Fruit fly (Drosophila melanogaster): ENCODE results near the gene C3G.

The C3G gene

DNA sequence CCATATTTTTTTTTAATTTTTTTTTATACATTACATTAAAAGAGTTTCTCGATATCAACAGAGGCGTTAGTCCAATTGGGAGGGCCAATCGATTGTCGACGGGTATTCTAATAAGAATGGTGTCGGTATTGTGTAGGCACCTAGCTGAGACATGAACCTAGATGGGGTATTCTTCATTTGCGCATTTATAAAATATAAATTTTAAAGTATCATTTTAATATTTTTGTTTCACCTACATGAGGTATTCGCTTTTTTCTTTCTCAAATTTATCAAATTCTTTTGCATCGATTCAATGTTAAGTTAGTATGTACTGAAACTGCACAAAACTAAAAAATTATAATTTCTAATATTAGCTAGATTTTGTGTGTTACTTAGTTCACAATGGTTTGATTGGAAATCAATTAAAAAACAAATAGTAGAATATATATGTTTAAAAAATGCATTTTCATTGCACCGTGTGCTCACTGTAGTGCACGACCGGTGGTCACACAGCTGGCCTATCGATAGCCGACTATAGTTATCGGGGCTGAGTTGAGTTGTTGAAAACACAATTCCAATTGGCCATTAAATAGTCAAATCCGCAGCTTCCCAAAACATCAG lies 40.5 kb upstream of the C3G start, which contains the start of the genes CG14435 and Tmf (continued):
- 0 out of 3 replicates have a peak, but pooled peaks have one; percentile 23 for TF ChIP-seq CG14860 (GFP tag; IDR thresholded peaks at IDR 0.05; ENCODE audit: partially characterized antibody)
- peak; percentile 87 for TF ChIP-seq phol (tag; optimal IDR thresholded peaks at IDR 0.05)
- TF ChIP-seq dm (GFP tag; optimal IDR thresholded peaks at IDR 0.05), result peak; percentile 33
- no peak for TF ChIP-seq Stat92E (GFP tag; optimal IDR thresholded peaks at IDR 0.05)
- TF ChIP-seq salm (tag; optimal IDR thresholded peaks at IDR 0.05), result peak; percentile 56
- TF ChIP-seq Adf1 (GFP tag; IDR thresholded peaks at IDR 0.05), result no peak; the same call in 1 of the 2 replicates
- TF ChIP-seq CG34376 (GFP tag; optimal IDR thresholded peaks at IDR 0.05), result peak; percentile 60
- peak; percentile 85 for TF ChIP-seq ase (GFP tag; IDR thresholded peaks at IDR 0.05)
- TF ChIP-seq maf-S (GFP tag; optimal IDR thresholded peaks at IDR 0.05), result no peak
- TF ChIP-seq Awh (GFP tag; IDR thresholded peaks at IDR 0.05), result peak; percentile 60; the same call in 1 of the 2 replicates
- TF ChIP-seq Antp (GFP tag; optimal IDR thresholded peaks at IDR 0.05), result peak; percentile 28
- TF ChIP-seq emc (GFP tag; optimal IDR thresholded peaks at IDR 0.05), result no peak
- TF ChIP-seq usp (GFP tag; optimal IDR thresholded peaks at IDR 0.05), result no peak
- 0 out of 2 replicates have a peak, but pooled peaks have one; percentile 27 for TF ChIP-seq Dip2 (GFP tag; IDR thresholded peaks at IDR 0.05)
- peak; percentile 55; the same call in 1 of the 2 replicates for TF ChIP-seq unc-4 (GFP tag; IDR thresholded peaks at IDR 0.05; ENCODE audit: partially characterized antibody)
- TF ChIP-seq az2 (GFP tag; optimal IDR thresholded peaks at IDR 0.05), result peak; percentile 80
- peak; percentile 37 for TF ChIP-seq Ets97D (GFP tag; optimal IDR thresholded peaks at IDR 0.05)
- peak; percentile 83 for TF ChIP-seq Fer1 (GFP tag; optimal IDR thresholded peaks at IDR 0.05)
- TF ChIP-seq CG15011 (GFP tag; optimal IDR thresholded peaks at IDR 0.05), result no peak
- TF ChIP-seq ham (GFP tag; IDR thresholded peaks at IDR 0.05), result 0 out of 2 replicates have a peak, but pooled peaks have one; percentile 36
- 0 out of 2 replicates have a peak, but pooled peaks have one; percentile 47 for TF ChIP-seq aop (GFP tag; IDR thresholded peaks at IDR 0.05)
- peak; percentile 73 for TF ChIP-seq CG30020 (tag; optimal IDR thresholded peaks at IDR 0.05)
- TF ChIP-seq tin (GFP tag; optimal IDR thresholded peaks at IDR 0.05), result peak; percentile 78
- TF ChIP-seq corto (GFP tag; optimal IDR thresholded peaks at IDR 0.05), result no peak
- TF ChIP-seq crc (GFP tag; optimal IDR thresholded peaks at IDR 0.05), result no peak
- peak; percentile 19 for TF ChIP-seq CG2202 (tag; optimal IDR thresholded peaks at IDR 0.05)
- TF ChIP-seq Hmr (GFP tag; optimal IDR thresholded peaks at IDR 0.05), result peak; percentile 85
- peak; percentile 56 for TF ChIP-seq CG6654 (GFP tag; optimal IDR thresholded peaks at IDR 0.05)
- TF ChIP-seq CG3726 (GFP tag; IDR thresholded peaks at IDR 0.05), result peak; percentile 76; the same call in 2 of the 3 replicates
- TF ChIP-seq zfh2 (GFP tag; optimal IDR thresholded peaks at IDR 0.05), result peak; percentile 74
- TF ChIP-seq sisA (GFP tag; IDR thresholded peaks at IDR 0.05), result peak; percentile 91
- TF ChIP-seq cwo (GFP tag; optimal IDR thresholded peaks at IDR 0.05), result peak; percentile 65
- peak; percentile 86 for TF ChIP-seq Med (GFP tag)
- TF ChIP-seq CG2129 (GFP tag; IDR thresholded peaks at IDR 0.05; ENCODE audit: partially characterized antibody), result no peak
- peak; percentile 44 for TF ChIP-seq Camta (GFP tag; optimal IDR thresholded peaks at IDR 0.05)
- TF ChIP-seq gfzf (GFP tag; optimal IDR thresholded peaks at IDR 0.05), result peak; percentile 62
- TF ChIP-seq lov (optimal IDR thresholded peaks at IDR 0.05), result no peak
- peak; percentile 73; the same call in 2 of the 3 replicates for TF ChIP-seq lov (GFP tag; IDR thresholded peaks at IDR 0.05)
- TF ChIP-seq kay (GFP tag; optimal IDR thresholded peaks at IDR 0.05), result peak; percentile 58
- TF ChIP-seq lbe (GFP tag; optimal IDR thresholded peaks at IDR 0.05), result peak; percentile 55
- TF ChIP-seq CG18764 (GFP tag; optimal IDR thresholded peaks at IDR 0.05), result peak; percentile 56
- TF ChIP-seq CG6683 (GFP tag; optimal IDR thresholded peaks at IDR 0.05), result peak; percentile 68
- peak; percentile 88 for TF ChIP-seq CG18262 (tag; optimal IDR thresholded peaks at IDR 0.05)
- no peak for TF ChIP-seq CG8089 (GFP tag; optimal IDR thresholded peaks at IDR 0.05)
- peak; percentile 4 for TF ChIP-seq Myb (GFP tag; optimal IDR thresholded peaks at IDR 0.05)
- TF ChIP-seq CG8290 (GFP tag; optimal IDR thresholded peaks at IDR 0.05), result peak; percentile 41
- peak in 1 of 2 experiments; percentile 56 for TF ChIP-seq CG8290 (tag; optimal IDR thresholded peaks at IDR 0.05)
- TF ChIP-seq sens-2 (GFP tag; IDR thresholded peaks at IDR 0.05), result 0 out of 2 replicates have a peak, but pooled peaks have one; percentile 46
- TF ChIP-seq CG7372 (GFP tag; IDR thresholded peaks at IDR 0.05), result peak; percentile 85
- TF ChIP-seq p53 (GFP tag; optimal IDR thresholded peaks at IDR 0.05), result no peak

All from whole organism, embryonic.